5 worm cellular contexts compared by ENCODE assay signal in genomic region chrIII:1926456-1926855, ce11.
TF ChIP-seq lines count a peak whose summit lies in the region.

No protein-coding gene starts in this region.

TF ChIP-seq in whole organism, L1 larva, 84 proteins besides CTCF, POLR2A, EP300 and RAD21 (continues in another document):
- peak; percentile 92 for TF ChIP-seq xbp-1 (tag; optimal IDR thresholded peaks at IDR 0.05; lab: Kevin White, UChicago)
- TF ChIP-seq ces-1 (GFP tag; optimal IDR thresholded peaks at IDR 0.05; lab: Kevin White, UChicago): no peak
- peak; percentile 80 for TF ChIP-seq ztf-4 (tag; optimal IDR thresholded peaks at IDR 0.05; lab: Kevin White, UChicago)
- peak; percentile 71 for TF ChIP-seq elt-2 (tag; optimal IDR thresholded peaks at IDR 0.05; lab: Kevin White, UChicago)
- peak; percentile 65 for TF ChIP-seq unc-62 (GFP tag; optimal IDR thresholded peaks at IDR 0.05; lab: Kevin White, UChicago)
- peak; percentile 99 for TF ChIP-seq lin-14 (GFP tag; optimal IDR thresholded peaks at IDR 0.05; lab: Kevin White, UChicago)
- TF ChIP-seq sox-4 (tag; optimal IDR thresholded peaks at IDR 0.05; lab: Kevin White, UChicago): peak; percentile 82
- no peak for TF ChIP-seq nhr-28 (tag; optimal IDR thresholded peaks at IDR 0.05; lab: Kevin White, UChicago)
- TF ChIP-seq F16B12.6 (tag; optimal IDR thresholded peaks at IDR 0.05; lab: Kevin White, UChicago): peak; percentile 34
- no peak for TF ChIP-seq C16A3.4 (tag; optimal IDR thresholded peaks at IDR 0.05; lab: Kevin White, UChicago)
- peak; percentile 99 for TF ChIP-seq nhr-20 (tag; optimal IDR thresholded peaks at IDR 0.05; lab: Kevin White, UChicago)
- no peak for TF ChIP-seq unc-30 (tag; optimal IDR thresholded peaks at IDR 0.05; lab: Kevin White, UChicago)
- TF ChIP-seq irx-1 (tag; optimal IDR thresholded peaks at IDR 0.05; lab: Kevin White, UChicago): peak; percentile 84
- TF ChIP-seq nhr-90 (tag; optimal IDR thresholded peaks at IDR 0.05; lab: Kevin White, UChicago; ENCODE audit: poor library complexity): peak; percentile 96
- TF ChIP-seq nhr-47 (tag; optimal IDR thresholded peaks at IDR 0.05; lab: Kevin White, UChicago): peak; percentile 98
- TF ChIP-seq blmp-1 (tag; optimal IDR thresholded peaks at IDR 0.05; lab: Kevin White, UChicago): peak; percentile 96
- peak; percentile 81 for TF ChIP-seq fkh-10 (GFP tag; optimal IDR thresholded peaks at IDR 0.05; lab: Kevin White, UChicago)
- peak; percentile 83 for TF ChIP-seq dsc-1 (tag; optimal IDR thresholded peaks at IDR 0.05; lab: Kevin White, UChicago)

TF ChIP-seq in whole organism, L3 larva, 47 proteins besides CTCF, POLR2A, EP300 and RAD21 (continues in another document):
- no peak for TF ChIP-seq egl-5 (tag; optimal IDR thresholded peaks at IDR 0.05; lab: Kevin White, UChicago)
- peak; percentile 97 for TF ChIP-seq nfya-1 (tag; optimal IDR thresholded peaks at IDR 0.05; lab: Kevin White, UChicago; ENCODE audit: insufficient read depth)
- peak; percentile 76 for TF ChIP-seq elt-2 (tag; optimal IDR thresholded peaks at IDR 0.05; lab: Kevin White, UChicago)
- TF ChIP-seq skn-1 (tag; optimal IDR thresholded peaks at IDR 0.05; lab: Kevin White, UChicago): peak; percentile 70
- peak; percentile 97 for TF ChIP-seq lin-39 (tag; optimal IDR thresholded peaks at IDR 0.05; lab: Kevin White, UChicago)
- peak; percentile 46 for TF ChIP-seq snpc-4 (tag; optimal IDR thresholded peaks at IDR 0.05; lab: Kevin White, UChicago)
- TF ChIP-seq ceh-82 (tag; optimal IDR thresholded peaks at IDR 0.05; lab: Kevin White, UChicago): peak; percentile 70
- TF ChIP-seq nhr-28 (tag; optimal IDR thresholded peaks at IDR 0.05; lab: Kevin White, UChicago): no peak
- TF ChIP-seq nhr-77 (tag; optimal IDR thresholded peaks at IDR 0.05; lab: Kevin White, UChicago): peak; percentile 1
- TF ChIP-seq unc-62 (GFP tag; optimal IDR thresholded peaks at IDR 0.05; lab: Kevin White, UChicago): peak; percentile 83
- TF ChIP-seq eor-1 (tag; optimal IDR thresholded peaks at IDR 0.05; lab: Kevin White, UChicago): no peak
- no peak for TF ChIP-seq sea-2 (GFP tag; optimal IDR thresholded peaks at IDR 0.05; lab: Kevin White, UChicago)
- TF ChIP-seq aly-2 (tag; optimal IDR thresholded peaks at IDR 0.05; lab: Kevin White, UChicago): no peak
- peak; percentile 65 for TF ChIP-seq tbx-2 (tag; optimal IDR thresholded peaks at IDR 0.05; lab: Kevin White, UChicago)
- peak; percentile 60 for TF ChIP-seq nhr-11 (tag; optimal IDR thresholded peaks at IDR 0.05; lab: Kevin White, UChicago)
- TF ChIP-seq egl-27 (tag; optimal IDR thresholded peaks at IDR 0.05; lab: Kevin White, UChicago): peak; percentile 92
- TF ChIP-seq zag-1 (tag; optimal IDR thresholded peaks at IDR 0.05; lab: Kevin White, UChicago): no peak
- TF ChIP-seq nhr-23 (tag; optimal IDR thresholded peaks at IDR 0.05; lab: Kevin White, UChicago): peak; percentile 97
- no peak for TF ChIP-seq ceh-16 (tag; optimal IDR thresholded peaks at IDR 0.05; lab: Kevin White, UChicago)

TF ChIP-seq in whole organism, early embryonic, 17 proteins besides CTCF, POLR2A, EP300 and RAD21:
- TF ChIP-seq pes-1 (GFP tag; IDR thresholded peaks at IDR 0.05; lab: Robert Waterston, UW): peak; percentile 12
- peak; percentile 3; the same call in 1 of the 2 replicates for TF ChIP-seq tbx-37 (GFP tag; conservative IDR thresholded peaks at IDR 0.05; lab: Robert Waterston, UW)
- peak; percentile 42 for TF ChIP-seq ets-7 (tag; optimal IDR thresholded peaks at IDR 0.05; lab: Kevin White, UChicago)
- no peak for TF ChIP-seq F13C5.2 (tag; optimal IDR thresholded peaks at IDR 0.05; lab: Kevin White, UChicago)

TF ChIP-seq in whole organism, midembryonic, 9 proteins besides CTCF, POLR2A, EP300 and RAD21:
- peak; percentile 5 for TF ChIP-seq cog-1 (tag; optimal IDR thresholded peaks at IDR 0.05; lab: Kevin White, UChicago)
- no peak for TF ChIP-seq ztf-29 (GFP tag; IDR thresholded peaks at IDR 0.05; lab: Robert Waterston, UW)
- TF ChIP-seq T22C8.4 (GFP tag; IDR thresholded peaks at IDR 0.05; lab: Robert Waterston, UW): no peak
- TF ChIP-seq ref-1 (GFP tag; conservative IDR thresholded peaks at IDR 0.05; lab: Robert Waterston, UW): no peak
- no peak for TF ChIP-seq klf-2 (GFP tag; conservative IDR thresholded peaks at IDR 0.05; lab: Robert Waterston, UW)
- TF ChIP-seq med-1 (GFP tag; optimal IDR thresholded peaks at IDR 0.05; lab: Kevin White, UChicago; ENCODE audit: insufficient read depth): no peak
- TF ChIP-seq flt-1 (GFP tag; IDR thresholded peaks at IDR 0.05; lab: Robert Waterston, UW): peak; percentile 64; the same call in 1 of the 2 replicates
- no peak for TF ChIP-seq tab-1 (GFP tag; IDR thresholded peaks at IDR 0.05; lab: Robert Waterston, UW)
- no peak for TF ChIP-seq ztf-23 (GFP tag; IDR thresholded peaks at IDR 0.05; lab: Robert Waterston, UW)

TF ChIP-seq in whole organism, young adult, 124 proteins besides CTCF, POLR2A, EP300 and RAD21 (continues in another document):
- TF ChIP-seq ztf-18 (tag; optimal IDR thresholded peaks at IDR 0.05; lab: Kevin White, UChicago) (no peak), B0261.1 (tag; optimal IDR thresholded peaks at IDR 0.05; lab: Kevin White, UChicago) (no peak), ets-4 (GFP tag; optimal IDR thresholded peaks at IDR 0.05; lab: Kevin White, UChicago) (no peak), ztf-22 (GFP tag; optimal IDR thresholded peaks at IDR 0.05; lab: Kevin White, UChicago) (peak; percentile 89), hrde-1 (tag; optimal IDR thresholded peaks at IDR 0.05; lab: Kevin White, UChicago; ENCODE audit: borderline replicate concordance) (no peak), mcd-1 (GFP tag; IDR thresholded peaks at IDR 0.05; lab: Robert Waterston, UW) (peak; percentile 82), snpc-3.4 (tag; optimal IDR thresholded peaks at IDR 0.05; lab: Kevin White, UChicago) (no peak), snpc-1.1 (tag; optimal IDR thresholded peaks at IDR 0.05; lab: Kevin White, UChicago; ENCODE audit: insufficient read depth) (no peak), lin-54 (GFP tag; optimal IDR thresholded peaks at IDR 0.05; lab: Kevin White, UChicago) (peak; percentile 41), xnd-1 (tag; optimal IDR thresholded peaks at IDR 0.05; lab: Kevin White, UChicago) (no peak), nhr-90 (tag; optimal IDR thresholded peaks at IDR 0.05; lab: Kevin White, UChicago) (no peak), dpff-1 (tag; optimal IDR thresholded peaks at IDR 0.05; lab: Kevin White, UChicago) (no peak), lin-35 (GFP tag; optimal IDR thresholded peaks at IDR 0.05; lab: Kevin White, UChicago) (peak in 1 of 3 experiments; percentile 35), madf-3 (GFP tag; IDR thresholded peaks at IDR 0.05; lab: Robert Waterston, UW) (no peak), madf-10 (tag; optimal IDR thresholded peaks at IDR 0.05; lab: Kevin White, UChicago) (peak; percentile 95), die-1 (tag; optimal IDR thresholded peaks at IDR 0.05; lab: Kevin White, UChicago) (peak; percentile 64), D2030.7 (GFP tag; IDR thresholded peaks at IDR 0.05; lab: Robert Waterston, UW) (no peak), nhr-179 (tag; optimal IDR thresholded peaks at IDR 0.05; lab: Kevin White, UChicago) (no peak), tbp1 (GFP tag; optimal IDR thresholded peaks at IDR 0.05; lab: Kevin White, UChicago) (peak; percentile 51), rcor-1 (GFP tag; IDR thresholded peaks at IDR 0.05; lab: Robert Waterston, UW) (peak; percentile 57), pha-4 (tag; optimal IDR thresholded peaks at IDR 0.05; lab: Kevin White, UChicago) (peak; percentile 79), nfya-2 (GFP tag; IDR thresholded peaks at IDR 0.05; lab: Robert Waterston, UW) (no peak), B0035.1 (tag; optimal IDR thresholded peaks at IDR 0.05; lab: Kevin White, UChicago) (peak; percentile 60), tlf-1 (GFP tag; optimal IDR thresholded peaks at IDR 0.05; lab: Kevin White, UChicago) (peak; percentile 49), hsf-1 (GFP tag; IDR thresholded peaks at IDR 0.05; lab: Robert Waterston, UW) (no peak), hmg-1.2 (GFP tag; IDR thresholded peaks at IDR 0.05; lab: Robert Waterston, UW) (peak; percentile 94), sdz-38 (tag; optimal IDR thresholded peaks at IDR 0.05; lab: Kevin White, UChicago) (no peak), efl-1 (GFP tag; optimal IDR thresholded peaks at IDR 0.05; lab: Kevin White, UChicago) (no peak), cebp-1 (GFP tag; IDR thresholded peaks at IDR 0.05; lab: Robert Waterston, UW) (no peak), cebp-1 (tag; optimal IDR thresholded peaks at IDR 0.05; lab: Kevin White, UChicago) (peak; percentile 82), aptf-3 (GFP tag; IDR thresholded peaks at IDR 0.05; lab: Robert Waterston, UW) (no peak), nfyb-1 (GFP tag; IDR thresholded peaks at IDR 0.05; lab: Robert Waterston, UW) (peak; percentile 87), mel-28 (tag; optimal IDR thresholded peaks at IDR 0.05; lab: Kevin White, UChicago; ENCODE audit: borderline replicate concordance) (no peak), ceh-40 (GFP tag; IDR thresholded peaks at IDR 0.05; lab: Robert Waterston, UW) (no peak), hlh-26 (GFP tag; conservative IDR thresholded peaks at IDR 0.05; lab: Robert Waterston, UW) (no peak), rec-8 (tag; optimal IDR thresholded peaks at IDR 0.05; lab: Kevin White, UChicago) (no peak), aptf-2 (GFP tag; conservative IDR thresholded peaks at IDR 0.05; lab: Robert Waterston, UW) (no peak), let-526 (GFP tag; IDR thresholded peaks at IDR 0.05; lab: Robert Waterston, UW) (0 out of 2 replicates have a peak, but pooled peaks have one; percentile 34), somi-1 (GFP tag; optimal IDR thresholded peaks at IDR 0.05; lab: Kevin White, UChicago) (peak; percentile 95), ztf-25 (GFP tag; IDR thresholded peaks at IDR 0.05; lab: Robert Waterston, UW) (no peak), ceh-79 (tag; optimal IDR thresholded peaks at IDR 0.05; lab: Kevin White, UChicago) (no peak), F33H1.4 (GFP tag; IDR thresholded peaks at IDR 0.05; lab: Robert Waterston, UW) (no peak), ceh-58 (GFP tag; IDR thresholded peaks at IDR 0.05; lab: Robert Waterston, UW) (no peak), tbx-9 (tag; optimal IDR thresholded peaks at IDR 0.05; lab: Kevin White, UChicago; ENCODE audit: borderline replicate concordance) (no peak), T26A5.8 (tag; optimal IDR thresholded peaks at IDR 0.05; lab: Kevin White, UChicago) (no peak), akir-1 (GFP tag; optimal IDR thresholded peaks at IDR 0.05; lab: Kevin White, UChicago) (no peak), K11D2.4 (GFP tag; IDR thresholded peaks at IDR 0.05; lab: Robert Waterston, UW) (peak; percentile 95), F37B4.10 (GFP tag; IDR thresholded peaks at IDR 0.05; lab: Robert Waterston, UW) (no peak), sptf-2 (GFP tag; optimal IDR thresholded peaks at IDR 0.05; lab: Kevin White, UChicago) (no peak)

Comparison
In these comparisons a context has a peak if more than half of its experiments do, and no peak if none do; other contexts are left out.
1. Of the 8 proteins assayed by ChIP-seq in both whole organism, young adult and whole organism, L1 larva: peak only in whole organism, young adult: none; only in whole organism, L1 larva: ama-1, dpl-1, efl-1, nhr-90, unc-130 and unc-62; in both: none; in neither: 0; mixed calls (peak in some experiments, not most) for 2.